Fruit fly (Drosophila melanogaster) Kc167 (cell line): ENCODE measurements around the gene Ask1.

Source experiments
- Myc ChIP-seq: fragments of >200 bp; optimal IDR thresholded peaks from 2 replicates; lab custom pipeline; 2017; ENCODE audit warnings: missing external identifiers
- Sin3A ChIP-seq: fragments of >200 bp; optimal IDR thresholded peaks from 2 replicates; lab custom pipeline; 2018; ENCODE audit warnings: missing external identifiers
- h ChIP-seq: fragments of >200 bp; optimal IDR thresholded peaks from 3 replicates; lab custom pipeline; 2018; ENCODE audit warnings: missing external identifiers
- insv ChIP-seq: fragments of >200 bp; optimal IDR thresholded peaks from 3 replicates; lab custom pipeline; 2018; ENCODE audit warnings: missing external identifiers
- psq ChIP-seq: fragments of >200 bp; optimal IDR thresholded peaks from 2 replicates; lab custom pipeline; 2017; ENCODE audit warnings: missing external identifiers
- ttk ChIP-seq: sonication (Bioruptor generic); optimal IDR thresholded peaks from 2 replicates; lab custom pipeline; 2017; ENCODE audit warnings: missing external identifiers

Ask1 gene

dm6 chr3R:19858017-19858659 lies 21.4 kb upstream of the Ask1 start:
- TF ChIP-seq insv (lab: Kevin White, UChicago) (no peak), h (lab: Kevin White, UChicago) (no peak), Myc (lab: Kevin White, UChicago) (no peak), psq (no peak), Sin3A (no peak)

DNA sequence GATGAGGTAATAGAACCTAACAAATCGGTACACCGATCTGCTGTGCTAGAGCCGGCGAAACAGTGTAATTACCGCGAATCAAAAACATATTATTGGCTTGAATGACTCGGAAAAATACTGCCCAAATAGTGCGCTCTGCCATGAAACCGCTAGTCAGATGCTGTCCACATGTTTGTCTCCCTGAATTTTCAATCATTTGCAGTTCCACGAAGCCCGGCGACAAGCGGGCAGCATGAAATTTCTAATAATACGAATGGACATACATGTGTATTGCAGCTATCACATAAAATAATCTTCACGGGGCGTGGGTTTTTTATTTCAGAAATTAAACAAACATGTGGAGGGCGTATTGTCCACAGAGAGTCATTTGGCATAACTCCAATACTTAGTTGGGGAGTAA lies 20.6 kb upstream of the Ask1 start:
- TF ChIP-seq Sin3A (no peak), insv (lab: Kevin White, UChicago) (no peak), h (lab: Kevin White, UChicago) (no peak), Myc (lab: Kevin White, UChicago) (no peak), ttk (no peak), psq (no peak)

dm6 chr3R:19859370-19860033 lies 20.0 kb upstream of the Ask1 start:
- TF ChIP-seq psq (no peak), insv (lab: Kevin White, UChicago) (no peak), h (lab: Kevin White, UChicago) (no peak)

DNA sequence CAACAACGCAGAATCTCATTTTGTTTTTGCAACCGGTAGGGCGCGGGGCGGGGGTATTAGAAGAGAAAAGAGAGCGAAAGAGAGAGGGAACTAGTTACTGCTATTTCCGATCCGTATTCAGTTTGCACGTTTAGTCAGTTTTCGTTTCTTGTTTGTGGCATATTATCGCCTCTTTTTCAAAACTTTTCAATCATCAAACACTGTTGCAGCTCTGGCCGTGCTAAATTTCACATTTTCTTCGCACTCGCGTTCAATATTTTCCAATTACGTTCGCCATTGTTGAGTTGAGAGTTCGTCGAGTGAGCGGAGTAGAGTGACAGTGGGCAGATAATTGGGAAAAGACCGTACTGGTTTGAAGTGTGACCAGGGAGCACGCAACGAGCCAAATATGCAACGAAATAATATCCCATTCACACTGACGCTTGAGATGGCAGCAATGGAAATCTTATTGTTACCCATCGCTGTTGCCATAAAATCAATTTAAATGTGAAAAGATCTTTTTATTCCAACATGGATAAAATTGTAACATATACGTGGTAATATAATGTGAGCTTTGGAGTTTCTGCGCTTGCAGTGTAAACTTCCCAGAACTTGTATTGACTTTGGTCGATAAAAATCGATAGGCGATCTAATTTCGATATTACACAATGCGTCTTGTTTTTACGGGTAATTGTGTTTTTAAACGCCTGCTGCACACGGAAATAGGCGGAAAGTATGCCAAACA lies 18.4 kb upstream of the Ask1 start, which contains the start of the genes Ire1 and Mrm2:
Gene Ire1 (minus strand): TSS at position 296 of the 724 bp plus-strand sequence.
Gene Mrm2 (plus strand): TSS at position 615 of the 724 bp plus-strand sequence.
- no peak for TF ChIP-seq insv (lab: Kevin White, UChicago)
- no peak for TF ChIP-seq psq
- no peak for TF ChIP-seq Myc (lab: Kevin White, UChicago)
- TF ChIP-seq h (lab: Kevin White, UChicago), result no peak
- no peak for TF ChIP-seq Sin3A
- no peak for TF ChIP-seq ttk

DNA sequence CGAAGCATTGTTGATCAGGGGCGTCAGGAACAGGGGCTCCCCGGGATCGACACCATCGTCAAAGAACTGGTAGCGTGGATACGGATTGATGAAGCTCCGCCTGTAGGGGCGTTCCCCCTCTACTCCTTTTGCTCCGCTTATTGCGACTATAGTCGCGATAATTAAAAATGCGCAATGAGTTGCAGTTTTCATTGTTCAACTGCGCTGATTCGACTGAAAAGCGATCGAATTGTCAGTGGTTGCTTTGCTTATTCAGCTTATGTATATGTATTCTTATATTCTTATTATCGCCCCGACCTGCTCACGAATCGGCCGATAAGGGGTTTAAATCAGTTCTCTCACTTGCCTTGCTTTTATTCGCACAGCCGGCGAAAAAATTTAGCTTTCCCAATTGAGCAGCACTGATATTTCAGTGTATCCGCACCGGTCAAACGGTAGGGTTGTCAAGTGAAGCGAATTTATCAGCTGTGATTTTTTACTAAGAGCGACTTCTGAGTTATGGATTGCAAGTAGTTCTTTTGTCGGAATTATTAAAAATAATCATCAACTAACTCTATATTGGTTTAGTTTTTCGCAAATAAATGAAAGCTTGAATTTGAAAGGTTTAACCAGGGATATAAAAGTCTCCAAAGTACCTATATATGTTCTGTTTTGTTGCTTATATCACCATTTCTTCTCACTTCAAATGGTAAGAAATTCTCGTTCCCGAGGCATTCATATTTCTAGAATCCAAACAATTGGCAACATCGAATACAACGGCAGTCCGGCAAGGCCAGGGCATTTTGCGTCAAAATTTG lies 15.3 kb upstream of the Ask1 start, which contains the start of the genes CG4572 and CG4686:
Gene CG4572 (minus strand): TSS at position 415 of the 797 bp plus-strand sequence.
Gene CG4686 (plus strand): TSS at position 518 of the 797 bp plus-strand sequence.
- TF ChIP-seq insv (lab: Kevin White, UChicago) (no peak), ttk (no peak), h (lab: Kevin White, UChicago) (no peak)

DNA sequence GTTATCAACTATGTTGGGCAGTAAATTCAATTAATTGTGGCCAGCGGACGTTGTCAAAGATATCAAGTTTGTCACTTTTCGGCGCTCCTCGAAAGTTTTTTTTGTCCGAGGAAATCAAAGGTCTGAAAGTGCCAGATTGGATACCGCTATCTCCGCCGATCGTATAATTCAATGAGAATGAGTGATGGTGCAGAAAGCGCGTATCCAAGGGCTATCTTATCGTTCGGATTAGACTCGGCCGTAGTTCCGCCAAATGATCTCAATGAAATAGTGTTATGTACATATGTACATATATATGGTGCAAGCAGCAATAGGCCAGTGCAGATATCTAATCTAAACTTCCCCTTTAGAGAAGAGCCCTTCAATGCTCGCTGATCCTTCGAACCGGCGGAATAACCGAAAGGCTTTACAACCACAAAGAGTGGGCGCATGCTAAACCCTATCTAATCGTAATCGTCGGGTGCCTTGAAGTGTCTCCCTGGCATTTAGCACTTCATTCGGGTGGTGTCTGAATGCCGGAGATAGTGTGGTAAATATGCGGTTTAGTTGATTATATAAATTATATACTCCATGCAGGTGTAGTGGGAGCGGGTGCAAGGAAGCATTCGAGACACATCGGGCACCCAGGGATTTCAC lies 6.3 kb upstream of the Ask1 start:
- TF ChIP-seq Myc (lab: Kevin White, UChicago), result no peak
- no peak for TF ChIP-seq insv (lab: Kevin White, UChicago)
- TF ChIP-seq Sin3A, result no peak
- TF ChIP-seq h (lab: Kevin White, UChicago), result no peak
- TF ChIP-seq ttk, result no peak
- TF ChIP-seq psq, result no peak

dm6 chr3R:19875118-19875887 lies 4.2 kb upstream of the Ask1 start, which contains the start of gene Mrp5:
Gene Mrp5 (minus strand): TSS chr3R:19875678.
- TF ChIP-seq Sin3A (no peak), insv (lab: Kevin White, UChicago) (no peak), ttk (no peak), Myc (lab: Kevin White, UChicago) (no peak), psq (no peak), h (lab: Kevin White, UChicago) (no peak)

- TF ChIP-seq Myc (lab: Kevin White, UChicago) (no peak), psq (no peak), h (lab: Kevin White, UChicago) (no peak)
Measured at dm6 chr3R:19877427-19878076, 2.0 kb upstream of the Ask1 start, which contains the start of the genes CG17186 and Arc42. Gene CG17186 (minus strand): TSS chr3R:19877514. Gene Arc42 (plus strand): TSS chr3R:19877737.

dm6 chr3R:19880431-19880939 lies 966 bp downstream of the Ask1 start:
- TF ChIP-seq insv (lab: Kevin White, UChicago) (no peak), h (lab: Kevin White, UChicago) (no peak), psq (no peak), Myc (lab: Kevin White, UChicago) (no peak), ttk (no peak), Sin3A (no peak)

DNA sequence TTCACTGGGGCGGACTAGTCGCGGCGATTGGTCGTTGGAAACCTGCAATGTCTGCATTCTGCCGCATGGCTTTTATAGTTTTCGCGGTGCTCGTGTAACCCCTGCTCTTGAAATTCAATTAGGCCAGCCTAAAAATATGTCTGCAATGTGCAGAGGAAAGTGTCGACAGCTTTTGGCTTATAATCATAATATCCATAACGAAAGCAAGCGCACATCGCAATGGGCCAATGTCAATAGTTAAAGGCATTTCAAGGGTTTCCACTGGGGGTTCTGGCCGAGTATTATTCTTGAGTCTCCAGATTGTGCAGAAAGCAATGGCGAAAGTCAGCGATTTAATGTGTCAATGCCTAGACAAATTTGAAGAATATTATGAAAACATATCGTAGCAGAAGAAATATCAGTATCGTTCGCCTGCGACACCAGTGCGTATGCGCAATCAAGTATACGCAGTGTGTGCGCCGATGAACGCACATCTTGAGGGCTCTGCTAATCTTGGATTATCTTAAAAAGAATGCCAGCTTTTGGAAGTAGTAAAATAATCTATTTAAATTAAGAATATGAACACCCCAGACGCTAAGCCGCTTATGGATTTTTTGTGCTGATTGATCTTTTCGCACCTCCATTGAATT lies 8.8 kb downstream of the Ask1 start, which contains the start of gene ninaE:
Gene ninaE (minus strand): TSS at position 51 of the 629 bp plus-strand sequence.
- TF ChIP-seq ttk (no peak), Myc (lab: Kevin White, UChicago) (no peak), insv (lab: Kevin White, UChicago) (no peak), Sin3A (no peak), psq (no peak), h (lab: Kevin White, UChicago) (no peak)
